Worm (Caenorhabditis elegans) whole organism, early embryonic: Measurements from ENCODE around the gene lido-14.

Source experiments
- B0310.2 ChIP-seq: sonication (generic microtip); optimal IDR thresholded peaks from 2 replicates; lab custom pipeline; 2016; ENCODE audit warnings: mild to moderate bottlenecking, missing genetic modification characterization, missing compliant biosample characterization
- F13C5.2 ChIP-seq: sonication (generic microtip); optimal IDR thresholded peaks from 2 replicates; lab custom pipeline; 2017; ENCODE audit warnings: mild to moderate bottlenecking, missing genetic modification characterization, inconsistent platforms, missing compliant biosample characterization
- aly-1 ChIP-seq: sonication (generic microtip); optimal IDR thresholded peaks from 2 replicates; lab custom pipeline; 2016; ENCODE audit warnings: missing genetic modification characterization, missing compliant biosample characterization
- ama-1 ChIP-seq: fragments of 150-350 bp; optimal IDR thresholded peaks from 2 replicates; lab custom pipeline; 2014
- ceh-13 ChIP-seq: fragments of 200-800 bp; sonication (Bioruptor generic); optimal IDR thresholded peaks from 2 replicates; lab custom pipeline; 2018; ENCODE audit warnings: mild to moderate bottlenecking, missing genetic modification characterization, missing compliant biosample characterization
- ceh-36 ChIP-seq: sonication (generic microtip); optimal IDR thresholded peaks from 2 replicates; lab custom pipeline; 2016; ENCODE audit warnings: missing genetic modification characterization, inconsistent platforms, missing compliant biosample characterization
- ets-7 ChIP-seq: sonication (generic microtip); optimal IDR thresholded peaks from 2 replicates; lab custom pipeline; 2016; ENCODE audit warnings: missing genotype, missing genetic modification characterization, missing compliant biosample characterization
- flt-1 ChIP-seq: fragments of 200-800 bp; sonication (Bioruptor generic); IDR thresholded peaks from 2 replicates; pipeline ENCODE4 v1.3.6; 2022; ENCODE audit warnings: missing genetic modification characterization, missing compliant biosample characterization
- hmbx-1 ChIP-seq: sonication (generic microtip); optimal IDR thresholded peaks from 2 replicates; lab custom pipeline; 2016; ENCODE audit warnings: mild to moderate bottlenecking, missing genetic modification characterization, missing compliant biosample characterization
- hmg-4 ChIP-seq: fragments of 200-800 bp; sonication (Bioruptor generic); optimal IDR thresholded peaks from 2 replicates; lab custom pipeline; 2018; ENCODE audit warnings: mild to moderate bottlenecking, missing genetic modification characterization, missing compliant biosample characterization
- hnd-1 ChIP-seq: sonication (generic microtip); optimal IDR thresholded peaks from 2 replicates; lab custom pipeline; 2016; ENCODE audit warnings: missing genetic modification characterization, missing compliant biosample characterization
- pes-1 ChIP-seq: fragments of 200-800 bp; sonication (Bioruptor generic); IDR thresholded peaks from 2 replicates; pipeline ENCODE4 v1.3.6; 2022; ENCODE audit warnings: missing genetic modification reagents, missing genetic modification characterization, missing compliant biosample characterization
- scrt-1 ChIP-seq: fragments of 200-800 bp; sonication (Bioruptor generic); IDR thresholded peaks from 2 replicates; pipeline ENCODE4 v1.3.6; 2022; ENCODE audit warnings: missing genetic modification characterization, missing compliant biosample characterization
- sea-1 ChIP-seq: fragments of 200-800 bp; sonication (Bioruptor generic); conservative IDR thresholded peaks from 2 replicates; pipeline ENCODE4 v1.3.6; 2022; ENCODE audit warnings: missing genetic modification characterization, missing compliant biosample characterization
- tbx-11 ChIP-seq: fragments of 200-800 bp; sonication (Bioruptor generic); IDR thresholded peaks from 2 replicates; pipeline ENCODE4 v1.3.6; 2022; ENCODE audit warnings: missing genetic modification characterization, missing compliant biosample characterization
- tbx-37 ChIP-seq: fragments of 200-800 bp; sonication (Bioruptor generic); conservative IDR thresholded peaks from 2 replicates; pipeline ENCODE4 v1.3.6; 2022; ENCODE audit warnings: missing genetic modification reagents, missing genetic modification characterization, missing compliant biosample characterization
- tra-4 ChIP-seq: sonication (generic microtip); optimal IDR thresholded peaks from 2 replicates; lab custom pipeline; 2017; ENCODE audit warnings: missing genetic modification characterization, missing compliant biosample characterization

Gene lido-14

DNA sequence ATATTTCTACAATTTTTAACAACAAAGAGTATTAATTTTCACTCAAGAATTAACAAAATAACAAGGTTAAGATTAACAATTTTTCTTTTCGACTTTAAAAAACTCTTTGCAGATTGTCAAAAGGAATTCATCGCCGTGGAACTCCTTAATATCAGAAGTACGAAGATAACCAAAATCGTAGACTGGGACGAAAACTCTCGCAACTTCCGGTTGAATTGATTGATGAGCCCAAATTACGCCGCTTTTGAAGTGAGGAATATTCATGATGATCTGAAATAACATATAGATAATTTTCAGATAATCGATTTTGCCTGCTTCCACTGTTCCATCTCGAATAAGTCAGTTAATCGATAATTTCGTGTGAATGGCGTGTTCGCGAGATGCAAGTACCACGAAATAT lies 15.2 kb upstream of the lido-14 start, which contains the start of gene F14D2.15:
Gene F14D2.15, minus strand, starts transcription at position 101 of the 400 bp plus-strand sequence.
- no peak for TF ChIP-seq flt-1 (GFP tag; lab: Robert Waterston, UW)
- no peak for TF ChIP-seq hmg-4 (GFP tag; lab: Kevin White, UChicago)
- TF ChIP-seq F13C5.2 (tag; lab: Kevin White, UChicago) = no peak
- no peak for TF ChIP-seq hmbx-1 (tag; lab: Kevin White, UChicago)
- no peak for TF ChIP-seq hnd-1
- no peak for TF ChIP-seq scrt-1 (GFP tag; lab: Robert Waterston, UW)
- TF ChIP-seq ceh-36 = no peak
- TF ChIP-seq pes-1 (GFP tag; lab: Robert Waterston, UW) = no peak
- TF ChIP-seq tra-4 (tag; lab: Kevin White, UChicago) = no peak
- no peak for TF ChIP-seq sea-1 (GFP tag; lab: Robert Waterston, UW)
- no peak for TF ChIP-seq tbx-11 (GFP tag; lab: Robert Waterston, UW)
- TF ChIP-seq ets-7 = no peak
- TF ChIP-seq ama-1 (lab: Kevin White, UChicago) = no peak
- no peak for TF ChIP-seq ceh-13 (GFP tag; lab: Kevin White, UChicago)

DNA sequence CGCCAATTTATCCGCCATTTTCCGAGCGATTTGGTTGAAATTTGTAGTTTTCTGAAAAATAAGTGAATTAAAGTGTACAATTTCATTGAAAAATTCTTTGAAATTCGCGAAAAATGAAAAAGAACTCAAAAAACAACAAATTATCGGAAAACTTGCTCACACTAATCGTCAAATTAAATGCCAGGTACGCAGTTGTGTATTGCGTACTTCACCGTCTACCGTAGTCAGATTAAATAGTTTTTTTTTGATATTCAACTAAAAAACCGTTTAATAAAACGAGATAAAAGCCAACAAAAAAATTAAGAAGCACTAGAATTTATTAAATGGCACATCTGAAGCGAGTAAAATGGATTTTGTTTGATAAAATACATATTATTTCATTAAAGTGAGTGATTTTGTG lies 14.0 kb upstream of the lido-14 start, which contains the start of gene bath-28:
Gene bath-28, minus strand, starts transcription at position 51 of the 400 bp plus-strand sequence.
- TF ChIP-seq ceh-13 (GFP tag; lab: Kevin White, UChicago) (no peak), flt-1 (GFP tag; lab: Robert Waterston, UW) (no peak), hnd-1 (no peak), tbx-37 (GFP tag; lab: Robert Waterston, UW) (no peak), pes-1 (GFP tag; lab: Robert Waterston, UW) (no peak), hmg-4 (GFP tag; lab: Kevin White, UChicago) (no peak), B0310.2 (tag; lab: Kevin White, UChicago) (no peak), ama-1 (lab: Kevin White, UChicago) (no peak), tra-4 (tag; lab: Kevin White, UChicago) (no peak), hmbx-1 (tag; lab: Kevin White, UChicago) (no peak), ceh-36 (no peak), sea-1 (GFP tag; lab: Robert Waterston, UW) (no peak), F13C5.2 (tag; lab: Kevin White, UChicago) (no peak), ets-7 (no peak), aly-1 (no peak), tbx-11 (GFP tag; lab: Robert Waterston, UW) (no peak), scrt-1 (GFP tag; lab: Robert Waterston, UW) (no peak)

DNA sequence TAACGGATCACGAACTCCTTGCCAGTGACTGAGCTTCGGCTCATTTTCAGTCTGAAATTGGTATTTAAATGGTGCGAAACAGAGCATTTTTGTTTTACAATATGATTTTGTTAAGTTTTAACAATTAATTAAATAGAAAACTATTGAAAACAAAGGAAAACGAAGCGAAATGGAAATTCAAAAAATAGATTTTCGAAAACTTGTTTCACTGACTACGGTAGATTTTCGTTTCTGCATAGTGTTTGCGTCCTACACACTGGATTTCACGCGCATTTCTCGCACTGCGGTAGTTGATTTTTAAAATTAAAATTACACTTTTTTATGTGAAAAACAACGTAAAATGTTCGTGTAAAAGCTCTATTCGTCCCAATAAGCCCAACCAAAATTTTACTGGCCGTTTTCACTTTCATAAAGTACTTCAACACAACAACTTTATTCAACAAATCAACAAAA lies 12.6 kb upstream of the lido-14 start, which contains the start of gene bath-30:
Gene bath-30, minus strand, starts transcription at position 51 of the 453 bp plus-strand sequence.
- TF ChIP-seq hmg-4 (GFP tag; lab: Kevin White, UChicago) (no peak), tra-4 (tag; lab: Kevin White, UChicago) (no peak), aly-1 (no peak), ceh-13 (GFP tag; lab: Kevin White, UChicago) (no peak), hmbx-1 (tag; lab: Kevin White, UChicago) (no peak), scrt-1 (GFP tag; lab: Robert Waterston, UW) (no peak), ceh-36 (no peak), hnd-1 (no peak), tbx-11 (GFP tag; lab: Robert Waterston, UW) (no peak), ama-1 (lab: Kevin White, UChicago) (no peak), tbx-37 (GFP tag; lab: Robert Waterston, UW) (no peak), ets-7 (no peak), pes-1 (GFP tag; lab: Robert Waterston, UW) (no peak), F13C5.2 (tag; lab: Kevin White, UChicago) (no peak), B0310.2 (tag; lab: Kevin White, UChicago) (no peak), sea-1 (GFP tag; lab: Robert Waterston, UW) (no peak), flt-1 (GFP tag; lab: Robert Waterston, UW) (no peak)

DNA sequence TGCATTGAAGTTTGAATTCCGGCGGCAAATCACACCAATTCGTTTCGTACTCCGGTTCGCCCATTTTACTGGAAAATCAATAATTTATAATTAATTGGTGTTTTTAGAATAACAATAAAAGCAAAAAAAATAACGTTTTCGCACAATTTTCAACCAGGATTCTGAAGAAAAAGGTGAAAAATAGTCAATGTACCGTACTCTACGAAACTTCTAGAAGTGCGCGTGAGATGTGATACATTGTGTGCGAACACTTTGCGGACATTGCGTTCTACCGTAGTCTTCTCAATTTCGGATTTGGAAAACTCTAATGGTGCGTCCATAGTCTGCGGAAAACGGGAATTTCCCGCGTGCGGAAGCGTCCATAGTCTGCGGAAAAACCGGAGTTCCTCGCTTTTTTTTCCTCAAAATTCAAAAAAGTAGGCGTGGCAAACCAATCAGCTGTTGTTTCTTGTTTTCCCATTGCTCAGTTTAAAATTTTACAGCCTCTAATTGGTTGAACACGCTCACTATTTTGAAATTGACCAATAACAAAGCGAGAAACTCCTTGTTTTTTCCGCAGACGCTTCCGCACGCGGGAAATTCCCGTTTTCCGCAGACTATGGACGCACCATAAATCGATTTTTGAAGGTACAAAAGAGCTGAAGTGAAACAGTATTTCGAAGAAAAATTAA lies 10.9 kb upstream of the lido-14 start, which contains the start of the genes F14D2.14 and bath-29:
Gene F14D2.14, minus strand, starts transcription at position 51 of the 671 bp plus-strand sequence.
Gene bath-29, plus strand, starts transcription at position 621 of the 671 bp plus-strand sequence.
- TF ChIP-seq ama-1 (lab: Kevin White, UChicago) (no peak), aly-1 (no peak), scrt-1 (GFP tag; lab: Robert Waterston, UW) (no peak), ets-7 (no peak), B0310.2 (tag; lab: Kevin White, UChicago) (no peak), sea-1 (GFP tag; lab: Robert Waterston, UW) (no peak), tbx-37 (GFP tag; lab: Robert Waterston, UW) (no peak)

DNA sequence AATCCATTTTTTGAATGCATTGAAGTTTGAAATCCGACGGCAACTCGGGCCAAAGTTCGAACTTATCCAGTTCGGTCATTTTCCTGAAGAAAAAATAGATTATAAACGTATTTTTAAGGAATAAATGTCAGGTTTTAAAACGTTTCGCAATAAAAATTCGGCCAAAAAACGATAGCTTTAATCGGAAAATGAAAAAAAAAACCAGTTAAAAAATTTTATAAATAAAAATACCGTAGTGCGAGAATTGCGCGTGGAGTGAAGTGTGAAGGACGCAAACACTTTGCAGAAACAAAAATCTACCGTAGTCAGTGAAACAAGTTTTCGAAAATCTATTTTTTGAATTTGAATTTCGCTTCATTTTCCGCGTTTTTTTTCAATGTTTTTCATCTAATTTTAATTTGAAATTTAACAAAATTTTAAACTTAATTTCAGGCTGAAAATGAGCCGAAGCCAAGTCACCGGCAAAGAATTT lies 9.1 kb upstream of the lido-14 start, which contains the start of gene F14D2.8:
Gene F14D2.8, minus strand, starts transcription at position 51 of the 472 bp plus-strand sequence.
- TF ChIP-seq pes-1 (GFP tag; lab: Robert Waterston, UW) (no peak), ceh-13 (GFP tag; lab: Kevin White, UChicago) (no peak), ama-1 (lab: Kevin White, UChicago) (no peak), ets-7 (no peak), ceh-36 (no peak), hnd-1 (no peak), tra-4 (tag; lab: Kevin White, UChicago) (no peak), B0310.2 (tag; lab: Kevin White, UChicago) (no peak), hmbx-1 (tag; lab: Kevin White, UChicago) (no peak), tbx-37 (GFP tag; lab: Robert Waterston, UW) (no peak), flt-1 (GFP tag; lab: Robert Waterston, UW) (no peak), sea-1 (GFP tag; lab: Robert Waterston, UW) (no peak), F13C5.2 (tag; lab: Kevin White, UChicago) (no peak), aly-1 (no peak), hmg-4 (GFP tag; lab: Kevin White, UChicago) (no peak), scrt-1 (GFP tag; lab: Robert Waterston, UW) (no peak), tbx-11 (GFP tag; lab: Robert Waterston, UW) (no peak)

DNA sequence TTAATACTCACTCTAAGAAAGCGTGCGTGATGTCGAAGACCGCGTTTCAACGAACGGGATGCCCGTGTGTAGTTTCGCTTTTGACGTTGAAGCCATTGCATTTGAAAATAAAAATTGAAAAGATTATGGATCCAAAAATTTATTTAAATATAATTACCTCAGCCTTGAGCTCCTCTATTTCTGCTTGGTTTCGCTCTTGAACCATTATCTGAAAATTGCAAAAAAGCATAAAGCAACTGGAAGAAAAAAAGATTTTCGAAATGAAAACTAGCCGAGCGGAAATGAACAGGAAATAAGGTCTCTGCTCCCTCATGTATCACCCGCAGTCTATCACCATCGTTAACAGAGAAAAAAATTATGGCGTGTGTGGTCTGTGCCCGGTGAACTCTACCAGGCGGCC lies 8.2 kb downstream of the lido-14 start, which contains the start of gene Y49F6C.6:
Gene Y49F6C.6, minus strand, starts transcription at position 101 of the 400 bp plus-strand sequence.
- TF ChIP-seq B0310.2 (tag; lab: Kevin White, UChicago) = no peak
- no peak for TF ChIP-seq aly-1
- TF ChIP-seq hmg-4 (GFP tag; lab: Kevin White, UChicago) = no peak
- TF ChIP-seq ceh-36 = no peak
- TF ChIP-seq ama-1 (lab: Kevin White, UChicago) = no peak
- no peak for TF ChIP-seq hmbx-1 (tag; lab: Kevin White, UChicago)
- no peak for TF ChIP-seq flt-1 (GFP tag; lab: Robert Waterston, UW)
- TF ChIP-seq tra-4 (tag; lab: Kevin White, UChicago) = no peak
- TF ChIP-seq ets-7 = no peak
- no peak for TF ChIP-seq tbx-11 (GFP tag; lab: Robert Waterston, UW)
- TF ChIP-seq F13C5.2 (tag; lab: Kevin White, UChicago) = no peak
- TF ChIP-seq pes-1 (GFP tag; lab: Robert Waterston, UW) = no peak
- no peak for TF ChIP-seq ceh-13 (GFP tag; lab: Kevin White, UChicago)
- no peak for TF ChIP-seq tbx-37 (GFP tag; lab: Robert Waterston, UW)
- TF ChIP-seq sea-1 (GFP tag; lab: Robert Waterston, UW) = no peak
- TF ChIP-seq hnd-1 = no peak
- TF ChIP-seq scrt-1 (GFP tag; lab: Robert Waterston, UW) = no peak
